Worm (Caenorhabditis elegans) whole organism, early embryonic: ENCODE measurements around the gene nhr-111.

ENCODE experiments used
- aly-1 ChIP-seq: sonication (generic microtip); optimal IDR thresholded peaks from 2 replicates; lab custom pipeline; 2016; ENCODE audit warnings: missing genetic modification characterization, missing compliant biosample characterization
- ceh-13 ChIP-seq: fragments of 200-800 bp; sonication (Bioruptor generic); optimal IDR thresholded peaks from 2 replicates; lab custom pipeline; 2018; ENCODE audit warnings: mild to moderate bottlenecking, missing genetic modification characterization, missing compliant biosample characterization
- ceh-36 ChIP-seq: sonication (generic microtip); optimal IDR thresholded peaks from 2 replicates; lab custom pipeline; 2016; ENCODE audit warnings: missing genetic modification characterization, inconsistent platforms, missing compliant biosample characterization
- ets-7 ChIP-seq: sonication (generic microtip); optimal IDR thresholded peaks from 2 replicates; lab custom pipeline; 2016; ENCODE audit warnings: missing genotype, missing genetic modification characterization, missing compliant biosample characterization
- tbx-11 ChIP-seq: fragments of 200-800 bp; sonication (Bioruptor generic); IDR thresholded peaks from 2 replicates; pipeline ENCODE4 v1.3.6; 2022; ENCODE audit warnings: missing genetic modification characterization, missing compliant biosample characterization

DNA sequence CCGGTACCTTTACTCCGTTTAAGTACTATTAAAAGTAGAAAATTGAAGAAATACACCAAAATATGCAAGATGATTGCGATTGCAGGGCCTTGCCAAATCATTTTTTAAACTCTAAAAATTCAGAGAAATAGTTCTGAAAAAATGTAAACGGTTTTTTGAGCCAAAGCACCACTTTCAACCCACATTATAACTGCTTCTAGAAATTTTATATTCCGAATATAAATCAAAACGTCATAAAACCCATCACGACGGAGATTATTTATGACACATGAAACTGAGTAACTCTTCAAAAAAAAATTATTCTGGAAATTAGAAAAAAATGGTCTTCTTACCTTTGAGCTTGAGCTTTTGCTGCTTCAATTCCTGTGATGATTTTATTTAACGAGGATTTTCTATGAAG lies 10.4 kb downstream of the nhr-111 start, which contains the start of gene srxa-16:
- no peak for TF ChIP-seq aly-1 (tag; lab: Kevin White, UChicago)
- no peak for TF ChIP-seq ceh-36 (tag; lab: Kevin White, UChicago)
- no peak for TF ChIP-seq tbx-11 (GFP tag; lab: Robert Waterston, UW)
- no peak for TF ChIP-seq ets-7 (tag; lab: Kevin White, UChicago)
- TF ChIP-seq ceh-13 (GFP tag; lab: Kevin White, UChicago) = no peak
